Fruit fly (Drosophila melanogaster) whole organism, embryonic: ENCODE data around the gene CG43922.
A peak's percentile ranks its signal among the peaks of the same experiment; 100 is the strongest.

Experiments
- Adf1 ChIP-seq: fragments of 200-800 bp; sonication (Bioruptor generic); IDR thresholded peaks from 2 replicates; pipeline ENCODE4 v1.3.6; 2022; ENCODE audit warnings: missing biosample characterization, missing genetic modification characterization
- Atf6 ChIP-seq: fragments of 200-800 bp; sonication (Bioruptor generic); IDR thresholded peaks from 2 replicates; pipeline ENCODE4 v1.3.6; 2022; ENCODE audit warnings: missing biosample characterization, missing genetic modification characterization
- C15 ChIP-seq: fragments of 200-800 bp; sonication (Bioruptor generic); IDR thresholded peaks from 3 replicates; pipeline ENCODE4 v1.3.6; 2022; ENCODE audit warnings: missing biosample characterization, missing genetic modification characterization
- CG10267 ChIP-seq: fragments of 200-800 bp; sonication (Bioruptor generic); optimal IDR thresholded peaks from 2 replicates; lab custom pipeline; 2018; ENCODE audit warnings: missing biosample characterization, mild to moderate bottlenecking, missing genetic modification characterization, moderate library complexity
- CG10321 ChIP-seq: fragments of 200-800 bp; sonication (Bioruptor generic); IDR thresholded peaks from 2 replicates; pipeline ENCODE4 v1.3.6; 2022; ENCODE audit warnings: missing biosample characterization, missing genetic modification characterization
- CG10462 ChIP-seq: fragments of 200-800 bp; sonication (Bioruptor generic); optimal IDR thresholded peaks from 2 replicates; lab custom pipeline; 2016; ENCODE audit warnings: missing biosample characterization, missing genetic modification characterization
- CG11247 ChIP-seq: fragments of 200-800 bp; sonication (Bioruptor generic); IDR thresholded peaks from 2 replicates; pipeline ENCODE4 v1.3.6; 2022; ENCODE audit warnings: missing biosample characterization, missing genetic modification characterization
- CG15514 ChIP-seq: fragments of 200-800 bp; sonication (Bioruptor generic); optimal IDR thresholded peaks from 3 replicates; lab custom pipeline; 2017; ENCODE audit warnings: missing biosample characterization, missing genetic modification characterization, mild to moderate bottlenecking, moderate library complexity, missing genetic modification reagents
- CG15601 ChIP-seq: fragments of 200-800 bp; sonication (Bioruptor generic); optimal IDR thresholded peaks from 3 replicates; lab custom pipeline; 2019; ENCODE audit warnings: missing biosample characterization, mild to moderate bottlenecking, missing genetic modification characterization, moderate library complexity
- CG1602 ChIP-seq: fragments of 200-800 bp; sonication (Bioruptor generic); optimal IDR thresholded peaks from 3 replicates; lab custom pipeline; 2016; ENCODE audit warnings: missing biosample characterization, missing genetic modification characterization
- CG16815 ChIP-seq: fragments of 200-800 bp; sonication (Bioruptor generic); optimal IDR thresholded peaks from 3 replicates; lab custom pipeline; 2017; ENCODE audit warnings: missing biosample characterization, mild to moderate bottlenecking, missing genetic modification characterization
- CG17829 ChIP-seq: fragments of 200-800 bp; optimal IDR thresholded peaks from 2 replicates; lab custom pipeline; 2019; ENCODE audit warnings: missing biosample characterization, mild to moderate bottlenecking, missing genetic modification characterization, moderate library complexity
- CG18599 ChIP-seq: fragments of 200-800 bp; sonication (Bioruptor generic); optimal IDR thresholded peaks from 3 replicates; lab custom pipeline; 2017; ENCODE audit warnings: missing biosample characterization, missing genetic modification characterization, mild to moderate bottlenecking, moderate library complexity, missing genetic modification reagents
- CG2678 ChIP-seq: fragments of 200-800 bp; sonication (Bioruptor generic); optimal IDR thresholded peaks from 3 replicates; lab custom pipeline; 2019; ENCODE audit warnings: missing biosample characterization, mild to moderate bottlenecking, missing genetic modification characterization, moderate library complexity
- CG2875 ChIP-seq: fragments of 200-800 bp; sonication (Bioruptor generic); optimal IDR thresholded peaks from 2 replicates; lab custom pipeline; 2017; ENCODE audit warnings: missing biosample characterization, mild to moderate bottlenecking, missing genetic modification characterization, missing genetic modification reagents
- CG31224 ChIP-seq: fragments of 200-800 bp; sonication (Bioruptor generic); IDR thresholded peaks from 2 replicates; pipeline ENCODE4 v1.3.6; 2022; ENCODE audit warnings: missing biosample characterization, missing genetic modification characterization
- CG6272 ChIP-seq: fragments of 200-800 bp; sonication (Bioruptor generic); IDR thresholded peaks from 2 replicates; pipeline ENCODE4 v1.3.6; 2022; ENCODE audit warnings: missing biosample characterization, missing genetic modification characterization
- CG6683 ChIP-seq: fragments of 200-800 bp; sonication (Bioruptor generic); optimal IDR thresholded peaks from 2 replicates; lab custom pipeline; 2017; ENCODE audit warnings: missing biosample characterization, mild to moderate bottlenecking, missing genetic modification characterization, missing genetic modification reagents
- CG6689 ChIP-seq: fragments of 200-800 bp; sonication (Bioruptor generic); IDR thresholded peaks from 2 replicates; pipeline ENCODE4 v1.3.6; 2022; ENCODE audit warnings: missing biosample characterization, missing genetic modification characterization
- CG7556 ChIP-seq: fragments of 200-800 bp; sonication (Bioruptor generic); optimal IDR thresholded peaks from 2 replicates; lab custom pipeline; 2017; ENCODE audit warnings: missing biosample characterization, mild to moderate bottlenecking, missing genetic modification characterization
- CG7987 ChIP-seq: fragments of 200-800 bp; sonication (Bioruptor generic); optimal IDR thresholded peaks from 2 replicates; lab custom pipeline; 2018; ENCODE audit warnings: missing biosample characterization, mild to moderate bottlenecking, missing genetic modification characterization, moderate library complexity
- CG8765 ChIP-seq: fragments of 200-800 bp; sonication (Bioruptor generic); IDR thresholded peaks from 2 replicates; pipeline ENCODE4 v1.3.6; 2022; ENCODE audit warnings: missing biosample characterization, missing genetic modification characterization
- CG9437 ChIP-seq: fragments of 200-800 bp; sonication (Bioruptor generic); optimal IDR thresholded peaks from 2 replicates; lab custom pipeline; 2018; ENCODE audit warnings: missing biosample characterization, mild to moderate bottlenecking, missing genetic modification characterization
- CG9727 ChIP-seq: fragments of 200-800 bp; sonication (Bioruptor generic); optimal IDR thresholded peaks from 3 replicates; lab custom pipeline; 2017; ENCODE audit warnings: missing biosample characterization, mild to moderate bottlenecking, missing genetic modification characterization
- Dp ChIP-seq: fragments of 200-800 bp; sonication (Bioruptor generic); optimal IDR thresholded peaks from 2 replicates; lab custom pipeline; 2018; ENCODE audit warnings: missing biosample characterization, mild to moderate bottlenecking, missing genetic modification characterization, moderate library complexity
- Hmr ChIP-seq: fragments of 200-800 bp; sonication (Bioruptor generic); optimal IDR thresholded peaks from 3 replicates; lab custom pipeline; 2017; ENCODE audit warnings: mild to moderate bottlenecking, missing biosample characterization, missing genetic modification reagents, missing genetic modification characterization
- Hsf ChIP-seq: fragments of 200-800 bp; sonication (Bioruptor generic); optimal IDR thresholded peaks from 3 replicates; lab custom pipeline; 2016; ENCODE audit warnings: missing biosample characterization, missing genetic modification characterization
- Lim3 ChIP-seq: fragments of 200-800 bp; sonication (Bioruptor generic); IDR thresholded peaks from 2 replicates; pipeline ENCODE4 v1.3.6; 2022; ENCODE audit warnings: missing biosample characterization, missing genetic modification characterization
- MBD-R2 ChIP-seq: fragments of 200-800 bp; sonication (Bioruptor generic); IDR thresholded peaks from 2 replicates; pipeline ENCODE4 v1.3.6; 2022; ENCODE audit warnings: missing biosample characterization, missing genetic modification characterization
- MTF-1 ChIP-seq: fragments of 200-800 bp; sonication (Bioruptor generic); optimal IDR thresholded peaks from 2 replicates; lab custom pipeline; 2018; ENCODE audit warnings: missing biosample characterization, mild to moderate bottlenecking, missing genetic modification characterization, borderline replicate concordance
- Mrtf ChIP-seq: fragments of 200-800 bp; sonication (Bioruptor generic); IDR thresholded peaks from 3 replicates; pipeline ENCODE4 v1.3.6; 2022; ENCODE audit warnings: missing biosample characterization, missing genetic modification characterization
- NfI ChIP-seq: fragments of 200-800 bp; sonication (Bioruptor generic); optimal IDR thresholded peaks from 3 replicates; lab custom pipeline; 2018; ENCODE audit warnings: missing biosample characterization, mild to moderate bottlenecking, missing genetic modification characterization, moderate library complexity
- Xrp1 ChIP-seq: fragments of 200-800 bp; sonication (Bioruptor generic); IDR thresholded peaks from 2 replicates; pipeline ENCODE4 v1.3.6; 2022; ENCODE audit warnings: missing biosample characterization, missing genetic modification characterization
- btn ChIP-seq: fragments of 200-800 bp; sonication (Bioruptor generic); optimal IDR thresholded peaks from 2 replicates; lab custom pipeline; 2016; ENCODE audit warnings: missing biosample characterization, missing genetic modification characterization
- croc ChIP-seq: fragments of 200-800 bp; sonication (Bioruptor generic); conservative IDR thresholded peaks from 3 replicates; pipeline ENCODE4 v1.3.6; 2022; ENCODE audit warnings: missing biosample characterization, missing genetic modification characterization
- disco-r ChIP-seq: fragments of 200-800 bp; sonication (Bioruptor generic); optimal IDR thresholded peaks from 2 replicates; lab custom pipeline; 2016; ENCODE audit warnings: missing biosample characterization, missing genetic modification characterization
- dmrt11E ChIP-seq: fragments of 200-800 bp; sonication (Bioruptor generic); optimal IDR thresholded peaks from 3 replicates; lab custom pipeline; 2018; ENCODE audit warnings: missing biosample characterization, mild to moderate bottlenecking, missing genetic modification characterization, moderate library complexity
- eve ChIP-seq, 2 experiments: fragments of >200 bp; optimal IDR thresholded peaks; 2 replicates each; lab custom pipeline; 2017; ENCODE audit warnings: missing biosample characterization in 2 of 2, missing genetic modification characterization in 2 of 2
- eyg ChIP-seq: fragments of 200-800 bp; sonication (Bioruptor generic); optimal IDR thresholded peaks from 3 replicates; lab custom pipeline; 2016; ENCODE audit warnings: missing biosample characterization, missing genetic modification characterization
- gsb-n ChIP-seq: fragments of 200-800 bp; sonication (Bioruptor generic); optimal IDR thresholded peaks from 3 replicates; lab custom pipeline; 2018; ENCODE audit warnings: missing biosample characterization, mild to moderate bottlenecking, missing genetic modification characterization
- onecut ChIP-seq: fragments of 200-800 bp; sonication (Bioruptor generic); IDR thresholded peaks from 2 replicates; pipeline ENCODE4 v1.3.6; 2022; ENCODE audit warnings: missing biosample characterization, missing genetic modification characterization
- pnt ChIP-seq: fragments of 200-800 bp; sonication (Bioruptor generic); optimal IDR thresholded peaks from 3 replicates; lab custom pipeline; 2016; ENCODE audit warnings: missing biosample characterization, missing genetic modification characterization
- pzg ChIP-seq: fragments of 200-800 bp; sonication (Bioruptor generic); optimal IDR thresholded peaks from 3 replicates; lab custom pipeline; 2018; ENCODE audit warnings: missing biosample characterization, mild to moderate bottlenecking, missing genetic modification characterization, moderate library complexity
- ranshi ChIP-seq: fragments of 200-800 bp; sonication (Bioruptor generic); IDR thresholded peaks from 2 replicates; pipeline ENCODE4 v1.3.6; 2022; ENCODE audit warnings: missing biosample characterization, missing genetic modification characterization
- shn ChIP-seq: fragments of 200-800 bp; sonication (Bioruptor generic); optimal IDR thresholded peaks from 3 replicates; lab custom pipeline; 2016; ENCODE audit warnings: missing biosample characterization, missing genetic modification characterization
- slou ChIP-seq: fragments of 200-800 bp; sonication (Bioruptor generic); optimal IDR thresholded peaks from 3 replicates; lab custom pipeline; 2016; ENCODE audit warnings: missing biosample characterization, missing genetic modification characterization
- ssp ChIP-seq: fragments of 200-800 bp; sonication (Bioruptor generic); IDR thresholded peaks from 2 replicates; pipeline ENCODE4 v1.3.6; 2022; ENCODE audit warnings: missing biosample characterization, missing genetic modification characterization
- tgo ChIP-seq: fragments of 200-800 bp; sonication (Bioruptor generic); IDR thresholded peaks from 3 replicates; pipeline ENCODE4 v1.3.6; 2022; ENCODE audit warnings: missing biosample characterization, missing genetic modification characterization
- tio ChIP-seq: fragments of 200-800 bp; sonication (Bioruptor generic); optimal IDR thresholded peaks from 2 replicates; lab custom pipeline; 2017; ENCODE audit warnings: missing biosample characterization, missing genetic modification characterization, inconsistent platforms
- yki ChIP-seq: fragments of >200 bp; optimal IDR thresholded peaks from 3 replicates; lab custom pipeline; 2018
- zen2 ChIP-seq: fragments of 200-800 bp; sonication (Bioruptor generic); IDR thresholded peaks from 3 replicates; pipeline ENCODE4 v1.3.6; 2022; ENCODE audit warnings: missing biosample characterization, missing genetic modification characterization; ENCODE audit not compliant: partially characterized antibody

The CG43922 gene

DNA sequence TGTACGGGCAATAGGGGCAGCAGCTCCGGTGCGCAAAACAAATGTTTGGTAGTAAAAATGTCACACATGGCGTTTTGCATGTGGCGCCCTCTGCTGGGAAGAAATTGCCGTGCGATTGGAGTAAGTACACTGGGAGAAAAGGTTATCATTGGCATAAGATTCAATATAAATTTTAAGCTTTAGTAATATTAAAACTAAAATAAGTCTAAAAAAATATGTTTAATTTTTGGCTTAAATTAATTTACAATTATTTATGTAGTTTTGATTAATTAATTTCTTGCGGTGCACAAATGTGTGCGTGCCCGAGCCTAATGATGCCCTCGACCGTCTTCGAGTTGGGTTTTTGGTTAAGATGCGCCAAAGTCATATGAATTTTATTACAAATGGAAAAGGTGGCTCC lies 28.2 kb downstream of the CG43922 start (continued):
- TF ChIP-seq CG6683 (GFP tag; lab: Kevin White, UChicago) (peak; percentile 31), disco-r (GFP tag; lab: Kevin White, UChicago) (no peak), CG9727 (GFP tag; lab: Kevin White, UChicago) (peak; percentile 74), onecut (peak; percentile 52), CG2678 (tag; lab: Kevin White, UChicago) (peak; percentile 76), CG8765 (GFP tag; lab: Robert Waterston, UW) (no peak), Xrp1 (peak; percentile 74), Adf1 (GFP tag; lab: Robert Waterston, UW) (no peak), CG7556 (GFP tag; lab: Kevin White, UChicago) (peak; percentile 72), CG31224 (peak; percentile 34; the same call in 1 of the 2 replicates), CG6689 (GFP tag; lab: Robert Waterston, UW) (peak; percentile 75), dmrt11E (tag; lab: Kevin White, UChicago) (peak; percentile 74), NfI (GFP tag; lab: Kevin White, UChicago) (peak; percentile 45), CG10267 (tag; lab: Kevin White, UChicago) (peak; percentile 61), CG15601 (tag; lab: Kevin White, UChicago) (peak; percentile 37), CG17829 (tag; lab: Kevin White, UChicago) (peak; percentile 74), yki (no peak), CG7987 (GFP tag; lab: Kevin White, UChicago) (no peak), Lim3 (no peak), Atf6 (GFP tag; lab: Robert Waterston, UW) (peak; percentile 65), CG2875 (GFP tag; lab: Kevin White, UChicago) (peak; percentile 12), MTF-1 (GFP tag; lab: Kevin White, UChicago) (no peak), Dp (no peak), CG10462 (GFP tag; lab: Kevin White, UChicago) (no peak), ssp (GFP tag; lab: Robert Waterston, UW) (peak; percentile 63), pzg (GFP tag; lab: Kevin White, UChicago) (no peak), zen2 (GFP tag; lab: Robert Waterston, UW) (no peak), CG10321 (GFP tag; lab: Robert Waterston, UW) (no peak), tgo (GFP tag; lab: Robert Waterston, UW) (peak; percentile 72), CG1602 (peak; percentile 31), CG16815 (GFP tag; lab: Kevin White, UChicago) (peak; percentile 41), CG11247 (GFP tag; lab: Robert Waterston, UW) (0 out of 2 replicates have a peak, but pooled peaks have one; percentile 51), btn (no peak), croc (GFP tag; lab: Robert Waterston, UW) (peak; percentile 39; the same call in 2 of the 3 replicates), CG18599 (GFP tag; lab: Kevin White, UChicago) (peak; percentile 78), Mrtf (GFP tag; lab: Robert Waterston, UW) (peak; percentile 56), eyg (GFP tag; lab: Kevin White, UChicago) (no peak), eve (GFP tag; optimal IDR thresholded peaks at IDR 0.05; lab: Kevin White, UChicago) (peak in 1 of 2 experiments; percentile 84), slou (peak; percentile 54), tio (GFP tag; lab: Kevin White, UChicago) (peak; percentile 54), gsb-n (tag; lab: Kevin White, UChicago) (peak; percentile 45), pnt (GFP tag; lab: Kevin White, UChicago) (no peak), CG15514 (GFP tag; lab: Kevin White, UChicago) (peak; percentile 36), C15 (GFP tag; lab: Robert Waterston, UW) (no peak), CG6272 (GFP tag; lab: Robert Waterston, UW) (peak; percentile 39; the same call in 1 of the 2 replicates), Hmr (peak; percentile 66), Hsf (GFP tag; lab: Kevin White, UChicago) (peak; percentile 63), CG9437 (GFP tag; lab: Kevin White, UChicago) (peak; percentile 53), ranshi (GFP tag; lab: Robert Waterston, UW) (peak; percentile 58; the same call in 1 of the 2 replicates), MBD-R2 (GFP tag; lab: Robert Waterston, UW) (peak; percentile 34; the same call in 1 of the 2 replicates), shn (GFP tag; lab: Kevin White, UChicago) (no peak)
